Worm (Caenorhabditis elegans) whole organism, late embryonic: ENCODE results near the gene F55H2.7.

Experiments
- C38D4.7 ChIP-seq: fragments of 200-800 bp; sonication (Bioruptor generic); optimal IDR thresholded peaks from 2 replicates; lab custom pipeline; 2018; ENCODE audit warnings: mild to moderate bottlenecking, missing genetic modification characterization, moderate library complexity, missing compliant biosample characterization
- F13H6.1 ChIP-seq: sonication (generic microtip); optimal IDR thresholded peaks from 2 replicates; lab custom pipeline; 2016; ENCODE audit warnings: missing genetic modification characterization, missing compliant biosample characterization
- K09A11.1 ChIP-seq: sonication (generic microtip); optimal IDR thresholded peaks from 2 replicates; lab custom pipeline; 2017; ENCODE audit warnings: antibody characterized with exemption, mild to moderate bottlenecking, missing genetic modification characterization, missing compliant biosample characterization; ENCODE audit not compliant: insufficient read depth
- Y22D7AL.16 ChIP-seq: sonication (generic microtip); optimal IDR thresholded peaks from 2 replicates; lab custom pipeline; 2016; ENCODE audit warnings: missing genetic modification characterization, missing compliant biosample characterization
- ceh-18 ChIP-seq: sonication (generic microtip); optimal IDR thresholded peaks from 2 replicates; lab custom pipeline; 2016; ENCODE audit warnings: missing genetic modification characterization, missing compliant biosample characterization
- ceh-31 ChIP-seq: sonication (generic microtip); optimal IDR thresholded peaks from 2 replicates; lab custom pipeline; 2016; ENCODE audit warnings: missing genetic modification characterization, missing compliant biosample characterization
- ceh-34 ChIP-seq: sonication (generic microtip); optimal IDR thresholded peaks from 2 replicates; lab custom pipeline; 2016; ENCODE audit warnings: mild to moderate bottlenecking, missing genetic modification characterization, missing compliant biosample characterization
- ceh-48 ChIP-seq: sonication (generic microtip); optimal IDR thresholded peaks from 2 replicates; lab custom pipeline; 2016; ENCODE audit warnings: missing genetic modification characterization, inconsistent platforms, missing compliant biosample characterization
- ceh-6 ChIP-seq: fragments of 200-800 bp; sonication (Bioruptor generic); optimal IDR thresholded peaks from 2 replicates; lab custom pipeline; 2018; ENCODE audit warnings: mild to moderate bottlenecking, missing genetic modification characterization, missing compliant biosample characterization
- che-1 ChIP-seq: sonication (generic microtip); optimal IDR thresholded peaks from 2 replicates; lab custom pipeline; 2016; ENCODE audit warnings: mild to moderate bottlenecking, missing genetic modification characterization, missing compliant biosample characterization
- elt-4 ChIP-seq: sonication (generic microtip); optimal IDR thresholded peaks from 2 replicates; lab custom pipeline; 2016; ENCODE audit warnings: missing genetic modification characterization, missing compliant biosample characterization
- ets-4 ChIP-seq: sonication (generic microtip); optimal IDR thresholded peaks from 2 replicates; lab custom pipeline; 2016; ENCODE audit warnings: missing genetic modification characterization, missing compliant biosample characterization
- eyg-1 ChIP-seq: sonication (generic microtip); optimal IDR thresholded peaks from 2 replicates; lab custom pipeline; 2016; ENCODE audit warnings: missing genotype, missing genetic modification characterization, missing compliant biosample characterization
- nfya-1 ChIP-seq: sonication (generic microtip); optimal IDR thresholded peaks from 2 replicates; lab custom pipeline; 2017; ENCODE audit warnings: missing genetic modification characterization, mild to moderate bottlenecking, missing compliant biosample characterization, antibody characterized with exemption, moderate library complexity
- nhr-232 ChIP-seq: sonication (generic microtip); optimal IDR thresholded peaks from 2 replicates; lab custom pipeline; 2016; ENCODE audit warnings: missing genetic modification characterization, missing compliant biosample characterization
- odd-2 ChIP-seq: sonication (generic microtip); optimal IDR thresholded peaks from 2 replicates; lab custom pipeline; 2017; ENCODE audit warnings: antibody characterized with exemption, mild to moderate bottlenecking, missing genetic modification characterization, missing compliant biosample characterization
- pag-3 ChIP-seq: sonication (generic microtip); optimal IDR thresholded peaks from 2 replicates; lab custom pipeline; 2016; ENCODE audit warnings: missing compliant biosample characterization, missing genetic modification characterization, borderline replicate concordance
- pat-9 ChIP-seq: fragments of 200-800 bp; sonication (Bioruptor generic); optimal IDR thresholded peaks from 2 replicates; lab custom pipeline; 2018; ENCODE audit warnings: mild to moderate bottlenecking, missing genetic modification characterization, moderate library complexity, missing compliant biosample characterization
- pha-4 ChIP-seq: fragments of 150-350 bp; optimal IDR thresholded peaks from 2 replicates; lab custom pipeline; 2018; ENCODE audit warnings: missing biosample characterization, missing genetic modification reagents, missing genetic modification characterization
- pqm-1 ChIP-seq: sonication (generic microtip); optimal IDR thresholded peaks from 2 replicates; lab custom pipeline; 2016; ENCODE audit warnings: missing genetic modification characterization, missing compliant biosample characterization
- ref-2 ChIP-seq: sonication (generic microtip); optimal IDR thresholded peaks from 2 replicates; lab custom pipeline; 2016; ENCODE audit warnings: missing genetic modification characterization, missing compliant biosample characterization
- sdc-2 ChIP-seq: sonication (generic microtip); optimal IDR thresholded peaks from 2 replicates; lab custom pipeline; 2016; ENCODE audit warnings: missing genotype, missing genetic modification characterization, missing compliant biosample characterization
- sox-4 ChIP-seq: sonication (generic microtip); optimal IDR thresholded peaks from 2 replicates; lab custom pipeline; 2017; ENCODE audit warnings: mild to moderate bottlenecking, missing genetic modification characterization, inconsistent platforms, missing compliant biosample characterization
- syd-9 ChIP-seq: sonication (generic microtip); optimal IDR thresholded peaks from 2 replicates; lab custom pipeline; 2016; ENCODE audit warnings: mild to moderate bottlenecking, missing genetic modification characterization, moderate library complexity, missing compliant biosample characterization
- unc-42 ChIP-seq: sonication (generic microtip); optimal IDR thresholded peaks from 2 replicates; lab custom pipeline; 2016; ENCODE audit warnings: missing genotype, missing genetic modification characterization, missing compliant biosample characterization
- unc-55 ChIP-seq: sonication (generic microtip); optimal IDR thresholded peaks from 2 replicates; lab custom pipeline; 2017; ENCODE audit warnings: missing biosample characterization, missing genetic modification reagents, missing genetic modification characterization
- unc-86 ChIP-seq: sonication (generic microtip); optimal IDR thresholded peaks from 2 replicates; lab custom pipeline; 2016; ENCODE audit warnings: missing genetic modification characterization, missing compliant biosample characterization
- zip-5 ChIP-seq: sonication (generic microtip); optimal IDR thresholded peaks from 2 replicates; lab custom pipeline; 2016; ENCODE audit warnings: missing genetic modification characterization, missing compliant biosample characterization
- ztf-16 ChIP-seq: sonication (generic microtip); optimal IDR thresholded peaks from 2 replicates; lab custom pipeline; 2017; ENCODE audit warnings: missing genetic modification characterization, missing compliant biosample characterization

The F55H2.7 gene

ce11 chrIII:9546016-9546659, 30.1 kb upstream of the F55H2.7 start, which contains the start of gene unc-16 (continued):
- TF ChIP-seq unc-42 (tag; lab: Kevin White, UChicago) (peak; percentile 36), pha-4 (peak; percentile 78), eyg-1 (tag; lab: Kevin White, UChicago) (no peak), K09A11.1 (tag; lab: Kevin White, UChicago) (no peak), ets-4 (peak; percentile 40), ceh-34 (peak; percentile 70)

ce11 chrIII:9544820-9545219, 28.8 kb upstream of the F55H2.7 start, which contains the start of gene ZK1098.12:
ZK1098.12 (plus strand) TSS chrIII:9545120.
- no peak for TF ChIP-seq ztf-16
- TF ChIP-seq unc-55 (GFP tag; lab: Kevin White, UChicago): no peak
- TF ChIP-seq ref-2 (tag; lab: Kevin White, UChicago): no peak
- no peak for TF ChIP-seq ceh-18 (tag; lab: Kevin White, UChicago)
- TF ChIP-seq eyg-1 (tag; lab: Kevin White, UChicago): no peak
- no peak for TF ChIP-seq sox-4 (tag; lab: Kevin White, UChicago)
- TF ChIP-seq che-1: no peak
- TF ChIP-seq odd-2 (tag; lab: Kevin White, UChicago): no peak
- no peak for TF ChIP-seq unc-86 (tag; lab: Kevin White, UChicago)
- TF ChIP-seq ets-4: no peak
- TF ChIP-seq F13H6.1: no peak
- no peak for TF ChIP-seq zip-5
- no peak for TF ChIP-seq nfya-1 (tag; lab: Kevin White, UChicago)

- TF ChIP-seq K09A11.1 (tag; lab: Kevin White, UChicago) (no peak), nfya-1 (tag; lab: Kevin White, UChicago) (no peak), pag-3 (tag; lab: Kevin White, UChicago) (no peak), ceh-6 (GFP tag; lab: Kevin White, UChicago) (no peak)
These were observed 28.1 kb upstream of the F55H2.7 start, which contains the start of gene ZK1098.9 for ce11 chrIII:9544125-9544524. ZK1098.9 (plus strand) TSS chrIII:9544425.

ce11 chrIII:9542816-9543215, 26.8 kb upstream of the F55H2.7 start, which contains the start of gene eif-2Balpha:
eif-2Balpha (plus strand) TSS chrIII:9543119.
- TF ChIP-seq nhr-232 (tag; lab: Kevin White, UChicago): no peak
- TF ChIP-seq ceh-34: no peak
- TF ChIP-seq unc-42 (tag; lab: Kevin White, UChicago): peak; percentile 25
- no peak for TF ChIP-seq pat-9 (tag; lab: Kevin White, UChicago)
- TF ChIP-seq Y22D7AL.16 (tag; lab: Kevin White, UChicago): no peak
- no peak for TF ChIP-seq unc-86 (tag; lab: Kevin White, UChicago)
- no peak for TF ChIP-seq syd-9 (tag; lab: Kevin White, UChicago)

ce11 chrIII:9542280-9542679, 26.2 kb upstream of the F55H2.7 start, which contains the start of gene mut-7:
mut-7 (minus strand) TSS chrIII:9542380.
- TF ChIP-seq elt-4 (no peak), C38D4.7 (no peak), F13H6.1 (no peak), pqm-1 (tag; lab: Kevin White, UChicago) (no peak), ceh-31 (tag; lab: Kevin White, UChicago) (no peak), sdc-2 (tag; lab: Kevin White, UChicago) (no peak)

ce11 chrIII:9538655-9539155, 22.7 kb upstream of the F55H2.7 start, which contains the start of gene ZK1098.3:
ZK1098.3 (minus strand) TSS chrIII:9538705.
- no peak for TF ChIP-seq ceh-6 (GFP tag; lab: Kevin White, UChicago)
- TF ChIP-seq unc-55 (GFP tag; lab: Kevin White, UChicago): peak; percentile 2
- TF ChIP-seq ceh-48 (tag; lab: Kevin White, UChicago): peak; percentile 84
